Worm (Caenorhabditis elegans) whole organism, L4 larva: ENCODE results near the gene fbxa-131.

Experiments used
- F26F4.8 ChIP-seq: fragments of 200-800 bp; sonication (Bioruptor generic); conservative IDR thresholded peaks from 2 replicates; pipeline ENCODE4 v1.3.6; 2022; ENCODE audit warnings: missing genetic modification characterization, missing compliant biosample characterization
- R02D3.7 ChIP-seq: fragments of 150-350 bp; sonication (generic microtip); optimal IDR thresholded peaks from 3 replicates; lab custom pipeline; 2014; ENCODE audit warnings: missing biosample characterization, missing genetic modification characterization
- T26A8.4 ChIP-seq: fragments of 200-800 bp; sonication (Bioruptor generic); IDR thresholded peaks from 2 replicates; pipeline ENCODE4 v1.3.6; 2022; ENCODE audit warnings: missing genetic modification characterization, missing compliant biosample characterization
- Y105C5A.15 ChIP-seq: fragments of 200-800 bp; sonication (Bioruptor generic); IDR thresholded peaks from 2 replicates; pipeline ENCODE4 v1.3.6; 2022; ENCODE audit warnings: missing genetic modification characterization, missing compliant biosample characterization
- Y5F2A.4 ChIP-seq: fragments of 200-800 bp; sonication (Bioruptor generic); optimal IDR thresholded peaks from 2 replicates; lab custom pipeline; 2018; ENCODE audit warnings: mild to moderate bottlenecking, missing genetic modification characterization, missing compliant biosample characterization
- aha-1 ChIP-seq: fragments of 150-350 bp; peaks from one replicate; lab custom pipeline; 2014; ENCODE audit warnings: missing biosample characterization, missing genetic modification characterization
- arid-1 ChIP-seq: fragments of 200-800 bp; sonication (Bioruptor generic); conservative IDR thresholded peaks from 2 replicates; pipeline ENCODE4 v1.3.6; 2022; ENCODE audit warnings: missing genetic modification reagents, missing genetic modification characterization, missing compliant biosample characterization
- ceh-32 ChIP-seq: sonication (generic microtip); optimal IDR thresholded peaks from 2 replicates; lab custom pipeline; 2016; ENCODE audit warnings: mild to moderate bottlenecking, missing genetic modification characterization, missing compliant biosample characterization; ENCODE audit not compliant: poor library complexity
- ctbp-1 ChIP-seq: fragments of 200-800 bp; sonication (Bioruptor generic); IDR thresholded peaks from 2 replicates; pipeline ENCODE4 v1.3.6; 2022; ENCODE audit warnings: missing genetic modification reagents, missing genetic modification characterization, missing compliant biosample characterization
- daf-12 ChIP-seq: fragments of 150-350 bp; optimal IDR thresholded peaks from 2 replicates; lab custom pipeline; 2014; ENCODE audit warnings: missing biosample characterization, missing genetic modification reagents, missing genetic modification characterization
- dmd-6 ChIP-seq: fragments of 200-800 bp; sonication (Bioruptor generic); IDR thresholded peaks from 2 replicates; pipeline ENCODE4 v1.3.6; 2022; ENCODE audit warnings: missing genetic modification reagents, missing genetic modification characterization, missing compliant biosample characterization
- dmd-8 ChIP-seq: fragments of 200-800 bp; sonication (Bioruptor generic); IDR thresholded peaks from 2 replicates; pipeline ENCODE4 v1.3.6; 2022; ENCODE audit warnings: missing genetic modification characterization, missing compliant biosample characterization
- egl-27 ChIP-seq: sonication (generic microtip); optimal IDR thresholded peaks from 3 replicates; lab custom pipeline; 2017; ENCODE audit warnings: missing biosample characterization, missing genetic modification reagents, missing genetic modification characterization
- egl-43 ChIP-seq: fragments of 200-800 bp; sonication (Bioruptor generic); IDR thresholded peaks from 2 replicates; pipeline ENCODE4 v1.3.6; 2022; ENCODE audit warnings: missing genetic modification reagents, missing genetic modification characterization, missing compliant biosample characterization
- fkh-10 ChIP-seq: fragments of 150-350 bp; optimal IDR thresholded peaks from 2 replicates; lab custom pipeline; 2014; ENCODE audit warnings: missing biosample characterization, missing genetic modification reagents, missing genetic modification characterization
- hif-1 ChIP-seq, 2 experiments: sonication (generic microtip); optimal IDR thresholded peaks; 2 replicates each; lab custom pipeline; 2016 to 2017; ENCODE audit warnings: missing compliant biosample characterization in 2 of 2, missing genetic modification characterization in 2 of 2, missing genetic modification reagents in 2 of 2, missing genotype in 2 of 2, mild to moderate bottlenecking in 1 of 2
- hmg-1.1 ChIP-seq: fragments of 200-800 bp; sonication (Bioruptor generic); IDR thresholded peaks from 2 replicates; pipeline ENCODE4 v1.3.6; 2022; ENCODE audit warnings: missing genetic modification reagents, missing genetic modification characterization, missing compliant biosample characterization
- lin-13 ChIP-seq: fragments of 150-350 bp; optimal IDR thresholded peaks from 2 replicates; lab custom pipeline; 2014; ENCODE audit warnings: missing biosample characterization, missing genetic modification reagents, missing genetic modification characterization
- lin-15B ChIP-seq: fragments of 150-350 bp; sonication (generic microtip); optimal IDR thresholded peaks from 3 replicates; lab custom pipeline; 2014; ENCODE audit warnings: missing biosample characterization, missing genetic modification characterization
- mdl-1 ChIP-seq, 2 experiments: fragments of 150-350 bp in 1 of 2; sonication (generic microtip) in 1 of 2; optimal IDR thresholded peaks; 2 replicates each; lab custom pipeline; 2014 to 2017; ENCODE audit warnings: missing biosample characterization in 2 of 2, missing genetic modification characterization in 2 of 2
- mdt-29 ChIP-seq: fragments of 200-800 bp; sonication (Bioruptor generic); IDR thresholded peaks from 2 replicates; pipeline ENCODE4 v1.3.6; 2022; ENCODE audit warnings: missing genetic modification reagents, missing genetic modification characterization, missing compliant biosample characterization
- mep-1 ChIP-seq: fragments of 150-350 bp; sonication (generic microtip); optimal IDR thresholded peaks from 3 replicates; lab custom pipeline; 2014; ENCODE audit warnings: missing biosample characterization, missing genetic modification characterization
- mxl-3 ChIP-seq: fragments of 200-800 bp; sonication (Bioruptor generic); optimal IDR thresholded peaks from 2 replicates; lab custom pipeline; 2018; ENCODE audit warnings: mild to moderate bottlenecking, missing genetic modification characterization, missing compliant biosample characterization
- nhr-76 ChIP-seq: fragments of 150-350 bp; optimal IDR thresholded peaks from 2 replicates; lab custom pipeline; 2014; ENCODE audit warnings: missing biosample characterization, missing genetic modification characterization
- php-3 ChIP-seq: fragments of 200-800 bp; sonication (Bioruptor generic); IDR thresholded peaks from 2 replicates; pipeline ENCODE4 v1.3.6; 2022; ENCODE audit warnings: missing genetic modification reagents, missing genetic modification characterization, missing compliant biosample characterization
- set-16 ChIP-seq: fragments of 200-800 bp; sonication (Bioruptor generic); IDR thresholded peaks from 2 replicates; pipeline ENCODE4 v1.3.6; 2022; ENCODE audit warnings: missing genetic modification reagents, missing genetic modification characterization, missing compliant biosample characterization
- snpc-1.2 ChIP-seq: fragments of 200-800 bp; sonication (Bioruptor generic); IDR thresholded peaks from 2 replicates; pipeline ENCODE4 v1.3.6; 2022; ENCODE audit warnings: missing genetic modification reagents, missing genetic modification characterization, missing compliant biosample characterization
- spr-1 ChIP-seq: sonication (generic microtip); optimal IDR thresholded peaks from 2 replicates; lab custom pipeline; 2016; ENCODE audit warnings: mild to moderate bottlenecking, missing genetic modification characterization, missing compliant biosample characterization
- zip-11 ChIP-seq: fragments of 200-800 bp; sonication (Bioruptor generic); IDR thresholded peaks from 2 replicates; pipeline ENCODE4 v1.3.6; 2022; ENCODE audit warnings: missing genetic modification characterization, missing compliant biosample characterization
- ztf-11 ChIP-seq: fragments of 150-350 bp; optimal IDR thresholded peaks from 2 replicates; lab custom pipeline; 2014; ENCODE audit warnings: missing biosample characterization, missing genetic modification characterization

fbxa-131 gene

ce11 chrV:19733728-19734127 lies 4.5 kb upstream of the fbxa-131 start:
- 0 out of 2 replicates have a peak, but pooled peaks have one; percentile 32 for TF ChIP-seq egl-43 (GFP tag; lab: Robert Waterston, UW)
- no peak for TF ChIP-seq Y105C5A.15 (GFP tag; lab: Robert Waterston, UW)
- TF ChIP-seq F26F4.8 (GFP tag; lab: Robert Waterston, UW), result 0 out of 2 replicates have a peak, but pooled peaks have one; percentile 7
- peak; percentile 86 for TF ChIP-seq set-16
- TF ChIP-seq mdt-29 (GFP tag; lab: Robert Waterston, UW), result no peak
- TF ChIP-seq Y5F2A.4 (GFP tag; lab: Kevin White, UChicago), result no peak

ce11 chrV:19737458-19737857 lies 759 bp upstream of the fbxa-131 start, which contains the start of gene W04E12.7:
Gene W04E12.7, minus strand, starts transcription at chrV:19737558.
- peak; percentile 1 for TF ChIP-seq aha-1 (tag; lab: Kevin White, UChicago)
- TF ChIP-seq mdl-1 (tag; optimal IDR thresholded peaks at IDR 0.05; lab: Kevin White, UChicago), result no peak

ce11 chrV:19741034-19741433 lies 2.8 kb downstream of the fbxa-131 start, which contains the start of gene W04E12.2:
Gene W04E12.2, minus strand, starts transcription at chrV:19741134.
- TF ChIP-seq spr-1 (tag; lab: Kevin White, UChicago), result no peak
- no peak for TF ChIP-seq R02D3.7 (tag; lab: Kevin White, UChicago)

ce11 chrV:19741651-19742050 lies 3.4 kb downstream of the fbxa-131 start, which contains the start of gene W04E12.3:
Gene W04E12.3, plus strand, starts transcription at chrV:19741951.
- TF ChIP-seq mep-1 (tag; lab: Kevin White, UChicago) (no peak), php-3 (GFP tag; lab: Robert Waterston, UW) (no peak), aha-1 (tag; lab: Kevin White, UChicago) (no peak), lin-13 (GFP tag; lab: Kevin White, UChicago) (no peak), R02D3.7 (tag; lab: Kevin White, UChicago) (no peak), zip-11 (GFP tag; lab: Robert Waterston, UW) (no peak)

- TF ChIP-seq lin-15B (tag; lab: Kevin White, UChicago) (no peak), arid-1 (no peak), hmg-1.1 (GFP tag; lab: Robert Waterston, UW) (no peak), ceh-32 (tag; lab: Kevin White, UChicago) (no peak), mxl-3 (GFP tag; lab: Kevin White, UChicago) (no peak), egl-43 (GFP tag; lab: Robert Waterston, UW) (no peak), ztf-11 (no peak), daf-12 (tag; lab: Kevin White, UChicago) (no peak), nhr-76 (tag; lab: Kevin White, UChicago) (no peak), dmd-6 (GFP tag; lab: Robert Waterston, UW) (no peak), mdl-1 (tag; optimal IDR thresholded peaks at IDR 0.05; lab: Kevin White, UChicago) (no peak), Y5F2A.4 (GFP tag; lab: Kevin White, UChicago) (no peak), hif-1 (tag; optimal IDR thresholded peaks at IDR 0.05; lab: Kevin White, UChicago) (no peak), zip-11 (GFP tag; lab: Robert Waterston, UW) (no peak), egl-27 (tag; lab: Kevin White, UChicago) (no peak), ctbp-1 (GFP tag; lab: Robert Waterston, UW) (no peak), dmd-8 (GFP tag; lab: Robert Waterston, UW) (no peak), fkh-10 (GFP tag; lab: Kevin White, UChicago) (no peak), mep-1 (tag; lab: Kevin White, UChicago) (no peak)
These were observed 5.1 kb downstream of the fbxa-131 start, which contains the start of gene W04E12.4 for ce11 chrV:19743305-19743704. Gene W04E12.4, plus strand, starts transcription at chrV:19743605.

- no peak for TF ChIP-seq T26A8.4 (GFP tag; lab: Robert Waterston, UW)
- TF ChIP-seq set-16, result peak; percentile 55; the same call in 1 of the 2 replicates
- 0 out of 2 replicates have a peak, but pooled peaks have one; percentile 23 for TF ChIP-seq php-3 (GFP tag; lab: Robert Waterston, UW)
- no peak for TF ChIP-seq snpc-1.2
These were observed 5.6 kb downstream of the fbxa-131 start for ce11 chrV:19743794-19744193.
